Fruit fly (Drosophila melanogaster): ENCODE measurements around the gene CG5131.

CG5131 gene

DNA sequence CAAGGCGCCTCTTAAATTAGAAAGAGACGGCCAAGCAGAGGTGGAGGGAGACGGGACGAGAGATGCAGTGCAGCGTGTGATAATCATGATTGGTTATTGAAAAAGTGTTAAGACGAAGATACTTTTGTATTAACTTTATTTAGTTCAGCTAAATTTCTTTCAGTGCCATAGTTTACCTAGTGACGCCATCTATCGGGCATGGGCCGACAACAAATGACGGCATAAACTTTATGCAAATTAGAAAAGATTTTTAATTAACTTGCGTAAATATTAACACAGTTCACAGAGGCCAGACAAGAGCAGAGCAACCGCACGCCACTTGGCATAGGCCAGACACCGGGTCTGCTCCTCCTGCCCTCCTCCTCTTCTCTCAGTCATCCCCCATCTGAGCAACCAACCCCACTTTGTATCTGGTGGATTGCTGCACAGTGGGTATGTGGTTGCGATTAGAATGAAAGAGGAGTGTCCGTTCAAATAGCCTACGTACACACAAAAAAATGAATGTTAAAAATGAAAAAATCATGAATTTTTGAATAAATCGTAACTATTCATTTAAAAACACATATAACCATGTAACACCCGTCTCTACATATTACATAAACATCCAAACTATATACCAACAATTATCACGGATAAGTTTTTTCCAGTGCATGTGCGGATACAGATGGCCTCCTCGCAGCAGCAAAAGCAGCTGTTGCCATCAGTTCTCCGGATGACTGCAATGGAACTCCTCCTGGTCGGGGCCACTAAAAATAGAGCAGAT is 18.2 kb upstream of the CG5131 start (continued):
- TF ChIP-seq CG4854 (GFP tag; optimal IDR thresholded peaks at IDR 0.05) (peak; percentile 58), fu2 (GFP tag; optimal IDR thresholded peaks at IDR 0.05) (peak; percentile 61), Blimp-1 (GFP tag; optimal IDR thresholded peaks at IDR 0.05) (peak; percentile 87), fd3F (GFP tag; optimal IDR thresholded peaks at IDR 0.05) (peak; percentile 55), CG6689 (GFP tag; IDR thresholded peaks at IDR 0.05) (peak; percentile 83), gsb (GFP tag; IDR thresholded peaks at IDR 0.05) (peak; percentile 57; the same call in 1 of the 2 replicates), CG3065 (GFP tag; optimal IDR thresholded peaks at IDR 0.05) (peak; percentile 20), dati (GFP tag; IDR thresholded peaks at IDR 0.05) (peak; percentile 38; the same call in 1 of the 2 replicates), CG16863 (GFP tag; optimal IDR thresholded peaks at IDR 0.05) (peak; percentile 75), Hr78 (GFP tag; optimal IDR thresholded peaks at IDR 0.05) (no peak), Lpt (GFP tag; optimal IDR thresholded peaks at IDR 0.05) (no peak), Oaz (GFP tag; IDR thresholded peaks at IDR 0.05) (peak; percentile 51; the same call in 1 of the 2 replicates), nmo (GFP tag; optimal IDR thresholded peaks at IDR 0.05) (peak; percentile 91), pan (optimal IDR thresholded peaks at IDR 0.05) (no peak), pan (GFP tag; optimal IDR thresholded peaks at IDR 0.05 in 1 of 2, IDR thresholded peaks at IDR 0.05 in 1 of 2) (peak in 1 of 2 experiments; percentile 74), ind (GFP tag; optimal IDR thresholded peaks at IDR 0.05) (peak; percentile 81), CG4424 (GFP tag; optimal IDR thresholded peaks at IDR 0.05) (peak; percentile 84), CG1233 (GFP tag; optimal IDR thresholded peaks at IDR 0.05) (peak; percentile 68), CG9215 (GFP tag; IDR thresholded peaks at IDR 0.05) (peak; percentile 48; the same call in 1 of the 2 replicates), Deaf1 (tag; optimal IDR thresholded peaks at IDR 0.05) (no peak), NFAT (GFP tag; IDR thresholded peaks at IDR 0.05) (peak; percentile 28; the same call in 1 of the 2 replicates), CG1647 (GFP tag; optimal IDR thresholded peaks at IDR 0.05) (peak; percentile 73), Ptx1 (GFP tag; IDR thresholded peaks at IDR 0.05) (peak; percentile 85), CG30020 (tag; optimal IDR thresholded peaks at IDR 0.05) (no peak), kah (GFP tag; optimal IDR thresholded peaks at IDR 0.05) (peak; percentile 77), prd (optimal IDR thresholded peaks at IDR 0.05) (no peak), prd (GFP tag; IDR thresholded peaks at IDR 0.05) (peak; percentile 79; the same call in 2 of the 3 replicates), bcd (GFP tag; optimal IDR thresholded peaks at IDR 0.05) (peak; percentile 75), pros (GFP tag; optimal IDR thresholded peaks at IDR 0.05) (no peak), unc-4 (GFP tag; IDR thresholded peaks at IDR 0.05; ENCODE audit: partially characterized antibody) (no peak), CG12391 (tag; optimal IDR thresholded peaks at IDR 0.05) (no peak), hkb (optimal IDR thresholded peaks at IDR 0.05) (no peak), hkb (GFP tag; IDR thresholded peaks at IDR 0.05) (peak; percentile 87), CG7372 (GFP tag; IDR thresholded peaks at IDR 0.05) (peak; percentile 67), CG17385 (GFP tag; optimal IDR thresholded peaks at IDR 0.05) (peak; percentile 78), ro (GFP tag; IDR thresholded peaks at IDR 0.05) (peak; percentile 46; the same call in 1 of the 2 replicates), CG2129 (GFP tag; IDR thresholded peaks at IDR 0.05; ENCODE audit: partially characterized antibody) (no peak), wdn (GFP tag; IDR thresholded peaks at IDR 0.05) (peak; percentile 67), BEAF-32 (GFP tag; optimal IDR thresholded peaks at IDR 0.05) (no peak), cas (GFP tag; IDR thresholded peaks at IDR 0.05) (peak; percentile 52; the same call in 1 of the 2 replicates), CG15514 (GFP tag; optimal IDR thresholded peaks at IDR 0.05) (peak; percentile 54), CG4360 (GFP tag; IDR thresholded peaks at IDR 0.05) (peak; percentile 51; the same call in 1 of the 2 replicates), Ets97D (GFP tag; optimal IDR thresholded peaks at IDR 0.05) (peak; percentile 59), CG11695 (GFP tag; IDR thresholded peaks at IDR 0.05) (peak; percentile 65), Tbp (GFP tag; optimal IDR thresholded peaks at IDR 0.05) (no peak), unpg (GFP tag; optimal IDR thresholded peaks at IDR 0.05) (peak; percentile 88), tup (GFP tag; optimal IDR thresholded peaks at IDR 0.05) (peak; percentile 27), CG12219 (GFP tag; optimal IDR thresholded peaks at IDR 0.05) (peak; percentile 82), btn (GFP tag; optimal IDR thresholded peaks at IDR 0.05) (peak; percentile 82), ems (GFP tag; optimal IDR thresholded peaks at IDR 0.05) (peak; percentile 70)
